Fruit fly (Drosophila melanogaster) whole organism, prepupa: Measurements from ENCODE around the gene jagn.

Experiments
- Blimp-1 ChIP-seq: fragments of 200-800 bp; sonication (Bioruptor generic); optimal IDR thresholded peaks from 3 replicates; lab custom pipeline; 2017; ENCODE audit warnings: missing biosample characterization, missing genetic modification characterization, mild to moderate bottlenecking, moderate library complexity, missing genetic modification reagents
- CG10631 ChIP-seq: fragments of 200-800 bp; sonication (Bioruptor generic); optimal IDR thresholded peaks from 2 replicates; lab custom pipeline; 2016; ENCODE audit warnings: missing biosample characterization, missing genetic modification characterization
- CG10669 ChIP-seq: fragments of 200-800 bp; sonication (Bioruptor generic); optimal IDR thresholded peaks from 3 replicates; lab custom pipeline; 2018; ENCODE audit warnings: missing biosample characterization, mild to moderate bottlenecking, missing genetic modification characterization, moderate library complexity
- CG11294 ChIP-seq: fragments of 200-800 bp; sonication (Bioruptor generic); IDR thresholded peaks from 2 replicates; pipeline ENCODE4 v1.3.6; 2022; ENCODE audit warnings: missing biosample characterization, missing genetic modification characterization
- CG11762 ChIP-seq: fragments of 200-800 bp; sonication (Bioruptor generic); optimal IDR thresholded peaks from 3 replicates; lab custom pipeline; 2016; ENCODE audit warnings: missing biosample characterization, missing genetic modification characterization; ENCODE audit not compliant: insufficient read depth
- CG11902 ChIP-seq: fragments of 200-800 bp; sonication (Bioruptor generic); optimal IDR thresholded peaks from 3 replicates; lab custom pipeline; 2016; ENCODE audit warnings: missing biosample characterization, missing genetic modification characterization
- CG15336 ChIP-seq: fragments of 200-800 bp; sonication (Bioruptor generic); IDR thresholded peaks from 2 replicates; pipeline ENCODE4 v1.3.6; 2022; ENCODE audit warnings: missing biosample characterization, missing genetic modification characterization
- CG1621 ChIP-seq: fragments of 200-800 bp; sonication (Bioruptor generic); optimal IDR thresholded peaks from 3 replicates; lab custom pipeline; 2018; ENCODE audit warnings: missing biosample characterization, mild to moderate bottlenecking, missing genetic modification characterization
- CG16779 ChIP-seq: fragments of 200-800 bp; sonication (Bioruptor generic); optimal IDR thresholded peaks from 3 replicates; lab custom pipeline; 2017; ENCODE audit warnings: missing biosample characterization, mild to moderate bottlenecking, missing genetic modification characterization
- CG32006 ChIP-seq: fragments of 200-800 bp; sonication (Bioruptor generic); optimal IDR thresholded peaks from 3 replicates; lab custom pipeline; 2017; ENCODE audit warnings: missing biosample characterization, mild to moderate bottlenecking, missing genetic modification characterization
- CG34406 ChIP-seq: fragments of 200-800 bp; sonication (Bioruptor generic); optimal IDR thresholded peaks from 3 replicates; lab custom pipeline; 2016; ENCODE audit warnings: missing biosample characterization, missing genetic modification characterization
- CG4318 ChIP-seq: fragments of 200-800 bp; sonication (Bioruptor generic); optimal IDR thresholded peaks from 3 replicates; lab custom pipeline; 2017; ENCODE audit warnings: missing biosample characterization, mild to moderate bottlenecking, missing genetic modification characterization
- CG6163 ChIP-seq: fragments of 200-800 bp; sonication (Bioruptor generic); IDR thresholded peaks from 3 replicates; pipeline ENCODE4 v1.3.6; 2022; ENCODE audit warnings: missing biosample characterization, missing genetic modification characterization
- CG6792 ChIP-seq: fragments of 200-800 bp; sonication (Bioruptor generic); optimal IDR thresholded peaks from 3 replicates; lab custom pipeline; 2016; ENCODE audit warnings: missing biosample characterization, missing genetic modification characterization
- CG6808 ChIP-seq: fragments of 200-800 bp; sonication (Bioruptor generic); optimal IDR thresholded peaks from 3 replicates; lab custom pipeline; 2017; ENCODE audit warnings: missing biosample characterization, missing genetic modification characterization, mild to moderate bottlenecking, moderate library complexity, missing genetic modification reagents
- CG7368 ChIP-seq: fragments of 200-800 bp; sonication (Bioruptor generic); optimal IDR thresholded peaks from 3 replicates; lab custom pipeline; 2016; ENCODE audit warnings: missing biosample characterization, missing genetic modification characterization
- CG8119 ChIP-seq: fragments of 200-800 bp; sonication (Bioruptor generic); IDR thresholded peaks from 3 replicates; pipeline ENCODE4 v1.3.6; 2022; ENCODE audit warnings: missing biosample characterization, missing genetic modification characterization
- CG8319 ChIP-seq: fragments of 200-800 bp; sonication (Bioruptor generic); optimal IDR thresholded peaks from 3 replicates; lab custom pipeline; 2016; ENCODE audit warnings: missing biosample characterization, missing genetic modification characterization
- CG9139 ChIP-seq: fragments of 200-800 bp; sonication (Bioruptor generic); optimal IDR thresholded peaks from 3 replicates; lab custom pipeline; 2017; ENCODE audit warnings: missing biosample characterization, mild to moderate bottlenecking, missing genetic modification characterization
- Eip78C ChIP-seq: fragments of 200-800 bp; sonication (Bioruptor generic); peaks from one replicate; lab custom pipeline; 2016; ENCODE audit warnings: missing biosample characterization, missing genetic modification characterization
- Eip93F ChIP-seq: fragments of 200-800 bp; sonication (Bioruptor generic); optimal IDR thresholded peaks from 2 replicates; lab custom pipeline; 2016; ENCODE audit warnings: missing biosample characterization, mild to moderate bottlenecking, missing genetic modification characterization
- Ets21C ChIP-seq: fragments of 200-800 bp; sonication (Bioruptor generic); optimal IDR thresholded peaks from 3 replicates; lab custom pipeline; 2016; ENCODE audit warnings: missing biosample characterization, missing genetic modification characterization
- Ets96B ChIP-seq: fragments of 200-800 bp; optimal IDR thresholded peaks from 2 replicates; lab custom pipeline; 2019; ENCODE audit warnings: missing biosample characterization, mild to moderate bottlenecking, missing genetic modification characterization, moderate library complexity
- Gug ChIP-seq: fragments of 200-800 bp; sonication (Bioruptor generic); IDR thresholded peaks from 2 replicates; pipeline ENCODE4 v1.3.6; 2022; ENCODE audit warnings: missing biosample characterization, missing genetic modification characterization
- Hr38 ChIP-seq: sonication (Bioruptor generic); optimal IDR thresholded peaks from 2 replicates; lab custom pipeline; 2016; ENCODE audit warnings: missing biosample characterization, missing genetic modification characterization
- Hr39 ChIP-seq: fragments of 200-800 bp; sonication (Bioruptor generic); optimal IDR thresholded peaks from 2 replicates; lab custom pipeline; 2016; ENCODE audit warnings: missing biosample characterization, missing genetic modification characterization
- Hr4 ChIP-seq: fragments of 200-800 bp; sonication (Bioruptor generic); optimal IDR thresholded peaks from 3 replicates; lab custom pipeline; 2016; ENCODE audit warnings: missing biosample characterization, missing genetic modification characterization
- Lpt ChIP-seq: fragments of 200-800 bp; sonication (Bioruptor generic); optimal IDR thresholded peaks from 3 replicates; lab custom pipeline; 2016; ENCODE audit warnings: missing biosample characterization, missing genetic modification characterization
- Smox ChIP-seq: fragments of 200-800 bp; sonication (Bioruptor generic); optimal IDR thresholded peaks from 3 replicates; lab custom pipeline; 2016; ENCODE audit warnings: missing biosample characterization, missing genetic modification characterization
- Sox102F ChIP-seq: fragments of 200-800 bp; sonication (Bioruptor generic); optimal IDR thresholded peaks from 2 replicates; lab custom pipeline; 2016; ENCODE audit warnings: missing biosample characterization, mild to moderate bottlenecking, missing genetic modification characterization
- achi ChIP-seq: fragments of 200-800 bp; sonication (Bioruptor generic); optimal IDR thresholded peaks from 3 replicates; lab custom pipeline; 2016; ENCODE audit warnings: missing biosample characterization, missing genetic modification characterization
- acj6 ChIP-seq: fragments of 200-800 bp; sonication (Bioruptor generic); optimal IDR thresholded peaks from 3 replicates; lab custom pipeline; 2016; ENCODE audit warnings: missing biosample characterization, missing genetic modification characterization
- cyc ChIP-seq: fragments of 200-800 bp; sonication (Bioruptor generic); optimal IDR thresholded peaks from 3 replicates; lab custom pipeline; 2016; ENCODE audit warnings: missing biosample characterization, missing genetic modification characterization
- dac ChIP-seq: fragments of 200-800 bp; sonication (Bioruptor generic); optimal IDR thresholded peaks from 2 replicates; lab custom pipeline; 2017; ENCODE audit warnings: missing biosample characterization, mild to moderate bottlenecking, missing genetic modification characterization
- dsx ChIP-seq: fragments of 200-800 bp; optimal IDR thresholded peaks from 3 replicates; lab custom pipeline; 2019; ENCODE audit warnings: missing biosample characterization, mild to moderate bottlenecking, missing genetic modification characterization, moderate library complexity; ENCODE audit not compliant: poor library complexity, severe bottlenecking
- esn ChIP-seq: fragments of 200-800 bp; sonication (Bioruptor generic); optimal IDR thresholded peaks from 2 replicates; lab custom pipeline; 2016; ENCODE audit warnings: missing biosample characterization, mild to moderate bottlenecking, missing genetic modification characterization, moderate library complexity
- fd59A ChIP-seq: fragments of 200-800 bp; sonication (Bioruptor generic); optimal IDR thresholded peaks from 2 replicates; lab custom pipeline; 2017; ENCODE audit warnings: missing biosample characterization, mild to moderate bottlenecking, missing genetic modification characterization, missing genetic modification reagents
- fd85E ChIP-seq: fragments of 200-800 bp; sonication (Bioruptor generic); optimal IDR thresholded peaks from 3 replicates; lab custom pipeline; 2016; ENCODE audit warnings: missing biosample characterization, missing genetic modification characterization
- fkh ChIP-seq: fragments of 200-800 bp; sonication (Bioruptor generic); optimal IDR thresholded peaks from 3 replicates; lab custom pipeline; 2017; ENCODE audit warnings: missing biosample characterization, mild to moderate bottlenecking, missing genetic modification characterization, moderate library complexity
- pdm3 ChIP-seq: fragments of 200-800 bp; sonication (Bioruptor generic); optimal IDR thresholded peaks from 3 replicates; lab custom pipeline; 2016; ENCODE audit warnings: missing biosample characterization, missing genetic modification characterization
- salr ChIP-seq, 2 experiments: fragments of 200-800 bp; sonication (Bioruptor generic); optimal IDR thresholded peaks; 3 replicates each; lab custom pipeline; 2016 to 2018; ENCODE audit warnings: missing biosample characterization in 2 of 2, missing genetic modification characterization in 2 of 2, mild to moderate bottlenecking in 1 of 2
- spab ChIP-seq: fragments of 200-800 bp; sonication (Bioruptor generic); optimal IDR thresholded peaks from 2 replicates; lab custom pipeline; 2017; ENCODE audit warnings: missing biosample characterization, mild to moderate bottlenecking, missing genetic modification characterization, missing genetic modification reagents
- ss ChIP-seq, 2 experiments: fragments of 200-800 bp; sonication (Bioruptor generic); optimal IDR thresholded peaks; 2 replicates in 1 of 2; 3 replicates in 1 of 2; lab custom pipeline; 2017 to 2018; ENCODE audit warnings: mild to moderate bottlenecking in 2 of 2, missing biosample characterization in 2 of 2, missing genetic modification characterization in 2 of 2, moderate library complexity in 1 of 2
- svp ChIP-seq: fragments of 200-800 bp; sonication (Bioruptor generic); peaks from one replicate; lab custom pipeline; 2016; ENCODE audit warnings: missing biosample characterization, missing genetic modification characterization
- vri ChIP-seq: fragments of 200-800 bp; sonication (Bioruptor generic); optimal IDR thresholded peaks from 3 replicates; lab custom pipeline; 2016; ENCODE audit warnings: missing biosample characterization, mild to moderate bottlenecking, missing genetic modification characterization

jagn gene

DNA sequence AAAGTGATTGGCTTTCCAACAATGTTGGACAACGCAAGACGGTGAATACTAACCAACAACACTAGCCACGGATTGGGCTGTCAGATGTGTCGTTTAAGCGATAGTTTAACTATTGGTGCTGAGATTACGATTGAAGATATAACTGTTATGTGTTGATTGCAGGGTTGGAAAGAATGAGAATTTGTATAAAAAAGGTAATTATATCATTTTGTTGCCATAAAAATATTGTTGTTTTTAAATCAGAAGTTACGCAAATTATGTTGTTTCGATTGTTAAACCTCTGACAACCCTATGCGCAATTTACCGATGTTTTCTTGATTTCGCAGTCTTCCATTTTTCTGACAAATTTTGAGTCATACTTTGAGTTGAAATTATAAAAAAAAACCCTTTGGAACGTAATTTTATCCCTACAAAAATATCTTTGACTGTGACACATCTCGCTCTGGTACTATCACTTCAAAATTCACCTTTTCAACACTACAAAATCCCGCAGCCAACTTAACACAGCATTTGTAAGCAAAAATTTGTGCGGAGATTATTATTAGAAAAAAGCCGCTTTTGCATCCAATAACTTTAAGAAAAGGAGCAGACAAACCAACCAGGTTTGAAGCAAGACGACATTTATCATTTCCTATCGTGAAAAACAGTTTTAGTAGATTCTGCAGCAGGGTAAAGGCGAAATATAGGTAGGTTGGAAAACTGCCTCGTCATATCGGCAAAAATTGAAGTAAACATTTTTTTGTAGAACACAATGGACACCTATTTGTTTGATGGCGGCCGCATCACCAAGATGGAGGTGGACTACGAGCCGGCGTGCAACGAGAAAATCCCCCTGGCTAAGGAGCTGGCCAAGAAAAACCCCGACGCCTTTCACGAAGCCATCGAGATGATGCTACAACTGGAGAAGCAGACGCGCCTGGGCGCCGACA is 10.2 kb downstream of the jagn start, which contains the start of the genes Hat1 and Rpn5 (continued):
- TF ChIP-seq CG10631 (peak; percentile 92), CG7368 (GFP tag; lab: Kevin White, UChicago) (peak; percentile 74), acj6 (peak; percentile 87), CG9139 (peak; percentile 8), dac (GFP tag; lab: Kevin White, UChicago) (peak; percentile 48), Lpt (GFP tag; lab: Kevin White, UChicago) (peak; percentile 59), CG6808 (GFP tag; lab: Kevin White, UChicago) (peak; percentile 65), svp (GFP tag; lab: Kevin White, UChicago) (peak; percentile 92), CG6792 (GFP tag; lab: Kevin White, UChicago) (peak; percentile 86), esn (GFP tag; lab: Kevin White, UChicago) (peak; percentile 92), Hr39 (GFP tag; lab: Kevin White, UChicago) (peak; percentile 92), CG11294 (GFP tag; lab: Robert Waterston, UW) (peak; percentile 52; the same call in 1 of the 2 replicates), CG6163 (GFP tag; lab: Robert Waterston, UW) (0 out of 3 replicates have a peak, but pooled peaks have one; percentile 23), CG11902 (GFP tag; lab: Kevin White, UChicago) (peak; percentile 81), CG32006 (GFP tag; lab: Kevin White, UChicago) (peak; percentile 85), CG1621 (tag; lab: Kevin White, UChicago) (peak; percentile 7)

DNA sequence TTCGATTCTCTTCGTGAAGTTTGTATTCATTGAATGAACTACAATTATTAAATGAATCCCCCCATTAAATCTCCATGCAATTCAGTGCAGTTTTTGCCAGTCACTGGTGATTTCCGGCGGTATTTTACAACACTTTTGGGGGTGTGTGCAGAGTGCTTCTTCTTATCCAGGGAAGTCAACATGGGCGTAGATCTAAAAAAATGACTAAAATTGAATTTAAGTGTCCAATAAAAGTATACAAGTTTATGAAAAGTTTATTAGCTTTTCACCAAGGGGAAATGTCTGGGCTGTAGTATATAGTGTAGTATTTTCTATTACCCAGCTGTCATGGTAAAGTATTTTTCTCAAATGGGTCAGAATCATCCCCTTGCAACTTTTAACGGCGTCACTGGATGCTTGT is 12.4 kb downstream of the jagn start, which contains the start of gene Hpf1:
Gene Hpf1 (plus strand): TSS at position 383 of the 400 bp plus-strand sequence.
- TF ChIP-seq Smox (GFP tag; lab: Kevin White, UChicago), result peak; percentile 99
- peak; percentile 99 for TF ChIP-seq CG7368 (GFP tag; lab: Kevin White, UChicago)
- peak; percentile 99 for TF ChIP-seq Ets21C (GFP tag; lab: Kevin White, UChicago)
- TF ChIP-seq achi (GFP tag; lab: Kevin White, UChicago), result peak; percentile 99
- peak; percentile 98 for TF ChIP-seq CG4318
- peak; percentile 99 for TF ChIP-seq vri (GFP tag; lab: Kevin White, UChicago)
- TF ChIP-seq Hr39 (GFP tag; lab: Kevin White, UChicago), result peak; percentile 99
- peak; percentile 93 for TF ChIP-seq Hr38
- peak; percentile 99 for TF ChIP-seq acj6
- TF ChIP-seq CG10631, result peak; percentile 99
- TF ChIP-seq Sox102F, result peak; percentile 100
- TF ChIP-seq CG6808 (GFP tag; lab: Kevin White, UChicago), result peak; percentile 98
- no peak for TF ChIP-seq fkh (GFP tag; lab: Kevin White, UChicago)
- peak; percentile 98 for TF ChIP-seq CG6163 (GFP tag; lab: Robert Waterston, UW)
- TF ChIP-seq salr (GFP tag; optimal IDR thresholded peaks at IDR 0.05; lab: Kevin White, UChicago), result peak; percentile 98 to 99
- TF ChIP-seq Hr4 (GFP tag; lab: Kevin White, UChicago), result peak; percentile 99
- TF ChIP-seq CG34406 (GFP tag; lab: Kevin White, UChicago), result peak; percentile 99
- peak; percentile 98 for TF ChIP-seq dac (GFP tag; lab: Kevin White, UChicago)
- TF ChIP-seq CG16779 (tag; lab: Kevin White, UChicago), result peak; percentile 98
- TF ChIP-seq Lpt (GFP tag; lab: Kevin White, UChicago), result peak; percentile 99
- peak; percentile 95 for TF ChIP-seq Blimp-1 (GFP tag; lab: Kevin White, UChicago)
- peak; percentile 100 for TF ChIP-seq Eip78C (GFP tag; lab: Kevin White, UChicago)
- TF ChIP-seq pdm3 (GFP tag; lab: Kevin White, UChicago), result peak; percentile 99
- TF ChIP-seq Ets96B (tag; lab: Kevin White, UChicago), result peak; percentile 99
- TF ChIP-seq CG8119 (GFP tag; lab: Robert Waterston, UW), result peak; percentile 98
- TF ChIP-seq Eip93F, result peak; percentile 99
- TF ChIP-seq Gug (GFP tag; lab: Robert Waterston, UW), result peak; percentile 98
- TF ChIP-seq CG6792 (GFP tag; lab: Kevin White, UChicago), result peak; percentile 99
- TF ChIP-seq CG15336, result peak; percentile 99
- peak; percentile 100 for TF ChIP-seq svp (GFP tag; lab: Kevin White, UChicago)
- TF ChIP-seq fd85E, result peak; percentile 98
- TF ChIP-seq CG11762 (GFP tag; lab: Kevin White, UChicago), result peak; percentile 99
- TF ChIP-seq fd59A (GFP tag; lab: Kevin White, UChicago), result peak; percentile 98
- peak; percentile 99 for TF ChIP-seq cyc (GFP tag; lab: Kevin White, UChicago)
- peak; percentile 98 for TF ChIP-seq spab (GFP tag; lab: Kevin White, UChicago)
- TF ChIP-seq CG11902 (GFP tag; lab: Kevin White, UChicago), result peak; percentile 98
- peak; percentile 95 to 98 for TF ChIP-seq ss (GFP tag; optimal IDR thresholded peaks at IDR 0.05; lab: Kevin White, UChicago)
- TF ChIP-seq CG8319, result peak; percentile 99
- TF ChIP-seq CG10669, result peak; percentile 99
- peak; percentile 97 for TF ChIP-seq dsx (GFP tag; lab: Kevin White, UChicago)
